Worm (Caenorhabditis elegans) whole organism, midembryonic: ENCODE measurements around the gene M02F4.1.

Experiments used
- T22C8.4 ChIP-seq: fragments of 200-800 bp; sonication (Bioruptor generic); IDR thresholded peaks from 2 replicates; pipeline ENCODE4 v1.3.6; 2022; ENCODE audit warnings: missing genetic modification characterization, missing compliant biosample characterization
- tab-1 ChIP-seq: fragments of 200-800 bp; sonication (Bioruptor generic); IDR thresholded peaks from 2 replicates; pipeline ENCODE4 v1.3.6; 2022; ENCODE audit warnings: missing genetic modification characterization, missing compliant biosample characterization
- ztf-29 ChIP-seq: fragments of 200-800 bp; sonication (Bioruptor generic); IDR thresholded peaks from 2 replicates; pipeline ENCODE4 v1.3.6; 2022; ENCODE audit warnings: missing genetic modification reagents, missing genetic modification characterization, missing compliant biosample characterization

DNA sequence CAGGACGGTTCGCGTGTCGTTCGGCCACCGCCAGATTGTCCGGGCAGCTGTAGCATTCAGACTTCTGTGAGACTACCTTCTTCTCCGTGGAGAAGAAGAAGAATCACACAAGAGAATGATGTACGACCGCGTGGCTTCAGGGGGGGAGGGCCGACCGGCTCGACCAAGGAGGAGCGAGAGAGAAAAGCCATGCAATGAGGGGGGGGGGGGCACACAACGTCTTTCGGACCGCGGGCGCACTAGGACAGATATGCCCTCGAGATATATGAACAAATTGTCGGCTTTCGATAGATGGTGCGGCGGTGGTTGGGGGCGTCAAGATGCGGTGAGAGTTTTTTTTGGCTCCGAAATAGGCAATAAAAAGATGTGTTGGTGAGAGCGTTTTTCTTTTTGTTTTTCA, 11.7 kb upstream of the M02F4.1 start:
- no peak for TF ChIP-seq ztf-29
- TF ChIP-seq T22C8.4 = no peak
- no peak for TF ChIP-seq tab-1
